Worm (Caenorhabditis elegans) whole organism, L3 larva: ENCODE results near the gene F45E4.6.
A peak's percentile ranks its signal among the peaks of the same experiment; 100 is the strongest.

Source experiments
- ama-1 ChIP-seq: fragments of 150-350 bp; optimal IDR thresholded peaks from 2 replicates; lab custom pipeline; 2018
- fkh-10 ChIP-seq: sonication (generic microtip); optimal IDR thresholded peaks from 2 replicates; lab custom pipeline; 2017; ENCODE audit warnings: missing biosample characterization, missing genetic modification reagents, missing genetic modification characterization
- hmg-11 ChIP-seq: sonication (generic microtip); optimal IDR thresholded peaks from 2 replicates; lab custom pipeline; 2016; ENCODE audit warnings: missing genetic modification characterization, missing compliant biosample characterization
- lin-39 ChIP-seq: fragments of 150-350 bp; optimal IDR thresholded peaks from 2 replicates; lab custom pipeline; 2018; ENCODE audit warnings: missing biosample characterization, missing genetic modification reagents, missing genetic modification characterization
- mml-1 ChIP-seq: fragments of 150-350 bp; sonication (generic microtip); optimal IDR thresholded peaks from 3 replicates; lab custom pipeline; 2014; ENCODE audit warnings: missing biosample characterization, missing genetic modification characterization
- nfya-1 ChIP-seq: sonication (generic microtip); optimal IDR thresholded peaks from 2 replicates; lab custom pipeline; 2017; ENCODE audit warnings: missing genetic modification characterization, mild to moderate bottlenecking, missing compliant biosample characterization, antibody characterized with exemption, moderate library complexity; ENCODE audit not compliant: insufficient read depth
- pqm-1 ChIP-seq: fragments of 150-350 bp; optimal IDR thresholded peaks from 2 replicates; lab custom pipeline; 2017; ENCODE audit warnings: missing biosample characterization, missing genetic modification characterization, inconsistent platforms
- snpc-4 ChIP-seq: fragments of 150-350 bp; optimal IDR thresholded peaks from 2 replicates; lab custom pipeline; 2014; ENCODE audit warnings: missing biosample characterization, missing genetic modification characterization

F45E4.6 gene

DNA sequence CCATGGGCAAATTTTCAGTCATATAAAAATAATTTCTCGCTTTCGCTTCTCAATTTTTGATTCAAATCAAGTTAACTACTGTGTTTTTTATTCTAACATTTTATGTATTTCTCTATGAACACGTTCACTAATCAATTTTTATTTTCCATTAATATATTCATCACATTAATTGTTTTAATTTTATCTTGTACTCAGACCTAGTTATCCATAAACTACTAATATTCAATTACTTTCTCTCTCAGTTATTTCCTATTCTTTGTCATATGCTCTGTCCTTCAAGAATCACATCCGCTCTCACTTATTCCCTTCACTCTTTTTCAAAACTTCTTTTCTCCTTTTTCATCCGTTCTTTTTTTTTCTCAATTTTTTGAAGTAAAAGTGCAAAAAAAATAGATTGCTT is 45.4 kb downstream of the F45E4.6 start:
- no peak for TF ChIP-seq pqm-1 (tag; lab: Kevin White, UChicago)
- no peak for TF ChIP-seq mml-1 (tag; lab: Kevin White, UChicago)
- peak; percentile 42 for TF ChIP-seq fkh-10 (GFP tag; lab: Kevin White, UChicago)
- TF ChIP-seq nfya-1 (tag; lab: Kevin White, UChicago) = no peak
- TF ChIP-seq, all 47 proteins: peak for 1

DNA sequence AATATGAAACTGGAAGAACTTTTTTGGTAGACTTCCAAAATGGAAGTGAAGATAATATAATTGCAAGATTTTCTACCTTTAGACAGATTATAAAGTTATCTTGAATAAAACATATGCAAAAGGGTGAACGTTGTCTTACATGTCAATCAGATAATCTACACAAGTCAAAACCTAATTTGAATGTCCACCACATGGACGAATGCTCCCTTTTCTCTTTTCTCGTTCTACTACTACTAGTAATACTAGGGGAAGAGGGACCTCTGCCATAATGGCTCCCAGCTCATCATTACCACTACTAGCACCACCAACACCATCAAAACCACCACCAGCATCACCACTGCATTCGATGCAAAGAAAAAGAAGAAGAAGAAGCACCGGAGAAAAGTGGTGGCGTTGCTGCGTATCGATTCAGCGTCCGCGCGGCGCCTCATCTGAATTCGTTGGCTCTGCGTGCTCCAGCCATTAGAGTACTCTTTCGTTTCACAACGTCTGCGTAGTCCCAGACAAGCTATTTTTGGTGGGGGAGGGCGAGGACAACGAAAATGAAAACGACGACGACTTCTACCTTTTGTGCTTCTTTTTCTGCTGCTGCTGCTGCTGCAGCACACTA is 47.0 kb downstream of the F45E4.6 start:
- TF ChIP-seq ama-1 (no peak), lin-39 (peak; percentile 84), hmg-11 (tag; lab: Kevin White, UChicago) (peak; percentile 42), snpc-4 (tag; lab: Kevin White, UChicago) (peak; percentile 11), nfya-1 (tag; lab: Kevin White, UChicago) (peak; percentile 51)
